Fruit fly (Drosophila melanogaster) S2 (cell line): ENCODE data around the gene CG13766.

Source experiments
- CG8478 ChIP-seq: fragments of >200 bp; optimal IDR thresholded peaks from 2 replicates; lab custom pipeline; 2018
- CTCF ChIP-seq, 2 experiments: fragments of >200 bp; optimal IDR thresholded peaks; 2 replicates each; lab custom pipeline; 2018

DNA sequence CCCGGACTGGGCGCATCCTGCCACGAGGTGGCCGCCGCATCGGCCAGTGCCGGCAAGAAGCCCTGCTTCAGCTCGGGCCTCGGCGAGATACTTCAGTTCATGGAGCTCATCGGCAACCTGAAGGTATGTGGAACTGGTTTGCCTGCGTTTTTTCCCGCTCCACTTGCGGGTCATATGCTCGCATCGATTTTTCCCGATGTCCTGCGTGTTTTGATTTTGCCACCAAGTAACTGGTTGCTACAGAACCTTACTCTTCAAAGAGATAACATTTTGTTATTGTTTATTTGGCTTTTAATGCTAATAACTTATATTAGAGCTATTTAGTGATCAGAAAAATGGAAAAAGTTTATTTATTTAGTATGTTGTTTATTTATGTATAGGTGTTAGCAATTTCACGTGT is 47.2 kb upstream of the CG13766 start:
- TF ChIP-seq CG8478 (lab: Kevin White, UChicago) (no peak), CTCF (optimal IDR thresholded peaks at IDR 0.05; lab: Kevin White, UChicago) (no peak)
